Fruit fly (Drosophila melanogaster) whole organism, embryonic: Measurements from ENCODE around the gene CG33258.

Experiments
- Bdp1 ChIP-seq: fragments of 200-800 bp; sonication (Bioruptor generic); optimal IDR thresholded peaks from 3 replicates; lab custom pipeline; 2016; ENCODE audit warnings: missing biosample characterization, missing genetic modification characterization
- Bgb ChIP-seq: fragments of 200-800 bp; sonication (Bioruptor generic); IDR thresholded peaks from 2 replicates; pipeline ENCODE4 v1.3.6; 2022; ENCODE audit warnings: missing biosample characterization, missing genetic modification characterization; ENCODE audit not compliant: partially characterized antibody
- CG10321 ChIP-seq: fragments of 200-800 bp; sonication (Bioruptor generic); IDR thresholded peaks from 2 replicates; pipeline ENCODE4 v1.3.6; 2022; ENCODE audit warnings: missing biosample characterization, missing genetic modification characterization
- CG11247 ChIP-seq: fragments of 200-800 bp; sonication (Bioruptor generic); IDR thresholded peaks from 2 replicates; pipeline ENCODE4 v1.3.6; 2022; ENCODE audit warnings: missing biosample characterization, missing genetic modification characterization
- CG15601 ChIP-seq: fragments of 200-800 bp; sonication (Bioruptor generic); optimal IDR thresholded peaks from 3 replicates; lab custom pipeline; 2019; ENCODE audit warnings: missing biosample characterization, mild to moderate bottlenecking, missing genetic modification characterization, moderate library complexity
- CG2199 ChIP-seq: fragments of 200-800 bp; sonication (Bioruptor generic); IDR thresholded peaks from 3 replicates; pipeline ENCODE4 v1.3.6; 2022; ENCODE audit warnings: missing biosample characterization, missing genetic modification characterization
- CG2202 ChIP-seq: fragments of 200-800 bp; sonication (Bioruptor generic); optimal IDR thresholded peaks from 2 replicates; lab custom pipeline; 2018; ENCODE audit warnings: missing biosample characterization, mild to moderate bottlenecking, missing genetic modification characterization
- CG2712 ChIP-seq: fragments of 200-800 bp; optimal IDR thresholded peaks from 3 replicates; lab custom pipeline; 2019; ENCODE audit warnings: missing biosample characterization, mild to moderate bottlenecking, missing genetic modification characterization, moderate library complexity
- CG31441 ChIP-seq: fragments of 200-800 bp; sonication (Bioruptor generic); IDR thresholded peaks from 2 replicates; pipeline ENCODE4 v1.3.6; 2022; ENCODE audit warnings: missing biosample characterization, missing genetic modification characterization
- CG34376 ChIP-seq: fragments of 200-800 bp; sonication (Bioruptor generic); optimal IDR thresholded peaks from 2 replicates; lab custom pipeline; 2018; ENCODE audit warnings: missing biosample characterization, mild to moderate bottlenecking, missing genetic modification characterization
- CG4404 ChIP-seq: fragments of 200-800 bp; sonication (Bioruptor generic); IDR thresholded peaks from 2 replicates; pipeline ENCODE4 v1.3.6; 2022; ENCODE audit warnings: missing biosample characterization, missing genetic modification characterization
- CG4820 ChIP-seq: fragments of 200-800 bp; sonication (Bioruptor generic); optimal IDR thresholded peaks from 3 replicates; lab custom pipeline; 2016; ENCODE audit warnings: missing biosample characterization, missing genetic modification characterization
- CG5953 ChIP-seq: fragments of 200-800 bp; sonication (Bioruptor generic); IDR thresholded peaks from 2 replicates; pipeline ENCODE4 v1.3.6; 2022; ENCODE audit warnings: missing biosample characterization, missing genetic modification characterization
- CG6272 ChIP-seq: fragments of 200-800 bp; sonication (Bioruptor generic); IDR thresholded peaks from 2 replicates; pipeline ENCODE4 v1.3.6; 2022; ENCODE audit warnings: missing biosample characterization, missing genetic modification characterization
- CG8478 ChIP-seq: fragments of >200 bp; optimal IDR thresholded peaks from 2 replicates; lab custom pipeline; 2018
- CG9215 ChIP-seq: fragments of 200-800 bp; sonication (Bioruptor generic); IDR thresholded peaks from 2 replicates; pipeline ENCODE4 v1.3.6; 2022; ENCODE audit warnings: missing biosample characterization, missing genetic modification characterization
- Dek ChIP-seq: fragments of 200-800 bp; sonication (Bioruptor generic); optimal IDR thresholded peaks from 3 replicates; lab custom pipeline; 2019; ENCODE audit warnings: missing biosample characterization, mild to moderate bottlenecking, missing genetic modification characterization, moderate library complexity
- Dip2 ChIP-seq: fragments of 200-800 bp; sonication (Bioruptor generic); IDR thresholded peaks from 2 replicates; pipeline ENCODE4 v1.3.6; 2022; ENCODE audit warnings: missing biosample characterization, missing genetic modification characterization
- Drgx ChIP-seq: fragments of 200-800 bp; sonication (Bioruptor generic); IDR thresholded peaks from 2 replicates; pipeline ENCODE4 v1.3.6; 2022; ENCODE audit warnings: missing biosample characterization, missing genetic modification characterization
- H15 ChIP-seq: fragments of 200-800 bp; sonication (Bioruptor generic); IDR thresholded peaks from 3 replicates; pipeline ENCODE4 v1.3.6; 2022; ENCODE audit warnings: missing biosample characterization, missing genetic modification characterization
- HLHmδ ChIP-seq: fragments of 200-800 bp; sonication (Bioruptor generic); optimal IDR thresholded peaks from 2 replicates; lab custom pipeline; 2018; ENCODE audit warnings: missing biosample characterization, mild to moderate bottlenecking, missing genetic modification characterization, moderate library complexity
- Hand ChIP-seq: fragments of 200-800 bp; sonication (Bioruptor generic); optimal IDR thresholded peaks from 2 replicates; lab custom pipeline; 2017; ENCODE audit warnings: mild to moderate bottlenecking, missing biosample characterization, missing genetic modification reagents, missing genetic modification characterization
- MBD-R2 ChIP-seq: fragments of 200-800 bp; sonication (Bioruptor generic); IDR thresholded peaks from 2 replicates; pipeline ENCODE4 v1.3.6; 2022; ENCODE audit warnings: missing biosample characterization, missing genetic modification characterization
- MTF-1 ChIP-seq: fragments of 200-800 bp; sonication (Bioruptor generic); optimal IDR thresholded peaks from 2 replicates; lab custom pipeline; 2018; ENCODE audit warnings: missing biosample characterization, mild to moderate bottlenecking, missing genetic modification characterization, borderline replicate concordance
- Mes4 ChIP-seq: fragments of 200-800 bp; sonication (Bioruptor generic); optimal IDR thresholded peaks from 2 replicates; lab custom pipeline; 2016; ENCODE audit warnings: missing biosample characterization, missing genetic modification characterization
- Mrtf ChIP-seq: fragments of 200-800 bp; sonication (Bioruptor generic); IDR thresholded peaks from 3 replicates; pipeline ENCODE4 v1.3.6; 2022; ENCODE audit warnings: missing biosample characterization, missing genetic modification characterization
- Nf-YC ChIP-seq: fragments of 200-800 bp; optimal IDR thresholded peaks from 3 replicates; lab custom pipeline; 2019; ENCODE audit warnings: missing biosample characterization, mild to moderate bottlenecking, missing genetic modification characterization, moderate library complexity
- Rfx ChIP-seq: fragments of 200-800 bp; sonication (Bioruptor generic); IDR thresholded peaks from 2 replicates; pipeline ENCODE4 v1.3.6; 2022; ENCODE audit warnings: missing biosample characterization, missing genetic modification characterization
- Scr ChIP-seq: fragments of 200-800 bp; sonication (Bioruptor generic); IDR thresholded peaks from 2 replicates; pipeline ENCODE4 v1.3.6; 2022; ENCODE audit warnings: missing biosample characterization, missing genetic modification characterization; ENCODE audit not compliant: partially characterized antibody
- br ChIP-seq: fragments of >200 bp; optimal IDR thresholded peaks from 2 replicates; lab custom pipeline; 2017
- chinmo ChIP-seq: fragments of 200-800 bp; sonication (Bioruptor generic); IDR thresholded peaks from 4 replicates; pipeline ENCODE4 v1.3.6; 2022; ENCODE audit warnings: missing biosample characterization, missing genetic modification characterization; ENCODE audit not compliant: partially characterized antibody
- crp ChIP-seq, 2 experiments: fragments of 200-800 bp; sonication (Bioruptor generic); optimal IDR thresholded peaks; 2 replicates in 1 of 2; 3 replicates in 1 of 2; lab custom pipeline; 2017; ENCODE audit warnings: missing biosample characterization in 2 of 2, missing genetic modification characterization in 2 of 2, mild to moderate bottlenecking in 1 of 2, moderate library complexity in 1 of 2
- gcm2 ChIP-seq: fragments of 200-800 bp; sonication (Bioruptor generic); optimal IDR thresholded peaks from 2 replicates; lab custom pipeline; 2016; ENCODE audit warnings: missing biosample characterization, missing genetic modification characterization
- grau ChIP-seq: fragments of 200-800 bp; optimal IDR thresholded peaks from 3 replicates; lab custom pipeline; 2019; ENCODE audit warnings: missing biosample characterization, mild to moderate bottlenecking, missing genetic modification characterization, moderate library complexity
- jing ChIP-seq: fragments of 200-800 bp; sonication (Bioruptor generic); optimal IDR thresholded peaks from 2 replicates; lab custom pipeline; 2018; ENCODE audit warnings: missing biosample characterization, mild to moderate bottlenecking, missing genetic modification characterization
- ken ChIP-seq: fragments of 200-800 bp; sonication (Bioruptor generic); IDR thresholded peaks from 3 replicates; pipeline ENCODE4 v1.3.6; 2022; ENCODE audit warnings: missing biosample characterization, missing genetic modification characterization
- maf-S ChIP-seq: fragments of 200-800 bp; sonication (Bioruptor generic); optimal IDR thresholded peaks from 2 replicates; lab custom pipeline; 2016; ENCODE audit warnings: missing biosample characterization, missing genetic modification characterization
- mld ChIP-seq: fragments of 200-800 bp; sonication (Bioruptor generic); IDR thresholded peaks from 3 replicates; pipeline ENCODE4 v1.3.6; 2022; ENCODE audit warnings: missing biosample characterization, missing genetic modification characterization; ENCODE audit not compliant: partially characterized antibody
- nmo ChIP-seq: fragments of 200-800 bp; sonication (Bioruptor generic); optimal IDR thresholded peaks from 2 replicates; lab custom pipeline; 2018; ENCODE audit warnings: missing biosample characterization, mild to moderate bottlenecking, missing genetic modification characterization, moderate library complexity
- prd ChIP-seq, 3 experiments: fragments of >200 bp in 2 of 3; fragments of 200-800 bp in 1 of 3; sonication (Bioruptor generic) in 1 of 3; optimal IDR thresholded peaks in 2 of 3; IDR thresholded peaks in 1 of 3; 2 replicates in 2 of 3; 3 replicates in 1 of 3; pipeline versions ENCODE4 v1.3.6 to Lab custom; 2017 to 2022; ENCODE audit warnings: missing biosample characterization in 1 of 3, missing genetic modification characterization in 1 of 3
- pum ChIP-seq: fragments of 200-800 bp; sonication (Bioruptor generic); optimal IDR thresholded peaks from 2 replicates; lab custom pipeline; 2016; ENCODE audit warnings: missing biosample characterization, missing genetic modification characterization
- run ChIP-seq: fragments of 200-800 bp; sonication (Bioruptor generic); optimal IDR thresholded peaks from 3 replicates; lab custom pipeline; 2018; ENCODE audit warnings: missing biosample characterization, mild to moderate bottlenecking, missing genetic modification characterization
- slbo ChIP-seq: fragments of 200-800 bp; sonication (Bioruptor generic); IDR thresholded peaks from 2 replicates; pipeline ENCODE4 v1.3.6; 2022; ENCODE audit warnings: missing biosample characterization, missing genetic modification characterization
- sr ChIP-seq: fragments of 200-800 bp; sonication (Bioruptor generic); IDR thresholded peaks from 3 replicates; pipeline ENCODE4 v1.3.6; 2022; ENCODE audit warnings: missing biosample characterization, missing genetic modification characterization
- tap ChIP-seq: fragments of 200-800 bp; optimal IDR thresholded peaks from 3 replicates; lab custom pipeline; 2019; ENCODE audit warnings: missing biosample characterization, mild to moderate bottlenecking, missing genetic modification characterization, moderate library complexity
- tna ChIP-seq: fragments of 200-800 bp; sonication (Bioruptor generic); IDR thresholded peaks from 2 replicates; pipeline ENCODE4 v1.3.6; 2022; ENCODE audit warnings: missing biosample characterization, missing genetic modification characterization; ENCODE audit not compliant: partially characterized antibody
- unc-4 ChIP-seq: fragments of 200-800 bp; sonication (Bioruptor generic); IDR thresholded peaks from 2 replicates; pipeline ENCODE4 v1.3.6; 2022; ENCODE audit warnings: missing biosample characterization, missing genetic modification characterization; ENCODE audit not compliant: partially characterized antibody
- usp ChIP-seq: fragments of >200 bp; optimal IDR thresholded peaks from 2 replicates; lab custom pipeline; 2017; ENCODE audit warnings: missing biosample characterization, missing genetic modification characterization
- wor ChIP-seq: fragments of 200-800 bp; sonication (Bioruptor generic); IDR thresholded peaks from 2 replicates; pipeline ENCODE4 v1.3.6; 2022; ENCODE audit warnings: missing biosample characterization, missing genetic modification characterization
- zfh1 ChIP-seq: fragments of 200-800 bp; sonication (Bioruptor generic); IDR thresholded peaks from 3 replicates; pipeline ENCODE4 v1.3.6; 2022; ENCODE audit warnings: missing biosample characterization, missing genetic modification characterization

The CG33258 gene

dm6 chr3L:16131264-16132066 is 49.1 kb downstream of the CG33258 start, which contains the start of the genes Trs20 and elg1 (continued):
- TF ChIP-seq H15 (no peak), CG15601 (tag; lab: Kevin White, UChicago) (peak; percentile 67), sr (GFP tag; lab: Robert Waterston, UW) (no peak), grau (tag; lab: Kevin White, UChicago) (peak; percentile 71), chinmo (GFP tag; lab: Robert Waterston, UW) (no peak), CG8478 (lab: Kevin White, UChicago) (no peak), CG2202 (tag; lab: Kevin White, UChicago) (no peak), Dip2 (GFP tag; lab: Robert Waterston, UW) (no peak), Bdp1 (GFP tag; lab: Kevin White, UChicago) (no peak), CG11247 (GFP tag; lab: Robert Waterston, UW) (no peak), zfh1 (GFP tag; lab: Robert Waterston, UW) (no peak; the same call in 2 of the 3 replicates), CG6272 (GFP tag; lab: Robert Waterston, UW) (no peak), tna (GFP tag; lab: Robert Waterston, UW) (no peak), Scr (no peak), Rfx (GFP tag; lab: Robert Waterston, UW) (peak; percentile 65), CG9215 (GFP tag; lab: Robert Waterston, UW) (no peak), unc-4 (GFP tag; lab: Robert Waterston, UW) (no peak), pum (GFP tag; lab: Kevin White, UChicago) (no peak), wor (GFP tag; lab: Robert Waterston, UW) (no peak), HLHmδ (GFP tag; lab: Kevin White, UChicago) (no peak), nmo (GFP tag; lab: Kevin White, UChicago) (peak; percentile 66), gcm2 (peak; percentile 7), CG34376 (GFP tag; lab: Kevin White, UChicago) (no peak), prd (optimal IDR thresholded peaks at IDR 0.05; lab: Kevin White, UChicago) (no peak), prd (GFP tag; IDR thresholded peaks at IDR 0.05; lab: Robert Waterston, UW) (peak; percentile 45; the same call in 1 of the 3 replicates), MBD-R2 (GFP tag; lab: Robert Waterston, UW) (peak; percentile 66), Dek (tag; lab: Kevin White, UChicago) (peak; percentile 59), jing (GFP tag; lab: Kevin White, UChicago) (no peak), CG4820 (no peak), MTF-1 (GFP tag; lab: Kevin White, UChicago) (no peak), CG2199 (GFP tag; lab: Robert Waterston, UW) (no peak), mld (no peak), Mrtf (GFP tag; lab: Robert Waterston, UW) (no peak), CG31441 (GFP tag; lab: Robert Waterston, UW) (peak; percentile 84), Hand (GFP tag; lab: Kevin White, UChicago) (peak; percentile 11), Nf-YC (peak; percentile 67), CG2712 (tag; lab: Kevin White, UChicago) (peak; percentile 85), CG10321 (GFP tag; lab: Robert Waterston, UW) (no peak), CG4404 (GFP tag; lab: Robert Waterston, UW) (0 out of 2 replicates have a peak, but pooled peaks have one; percentile 27), maf-S (GFP tag; lab: Kevin White, UChicago) (no peak), br (no peak), usp (GFP tag; lab: Kevin White, UChicago) (no peak), slbo (GFP tag; lab: Robert Waterston, UW) (peak; percentile 59; the same call in 1 of the 2 replicates), Mes4 (GFP tag; lab: Kevin White, UChicago) (no peak), ken (GFP tag; lab: Robert Waterston, UW) (no peak), tap (tag; lab: Kevin White, UChicago) (peak; percentile 45), CG5953 (no peak), run (tag; lab: Kevin White, UChicago) (no peak), Bgb (GFP tag; lab: Robert Waterston, UW) (0 out of 2 replicates have a peak, but pooled peaks have one; percentile 7), Drgx (GFP tag; lab: Robert Waterston, UW) (no peak), crp (GFP tag; optimal IDR thresholded peaks at IDR 0.05; lab: Kevin White, UChicago) (no peak)
